Worm (Caenorhabditis elegans): ENCODE measurements around the gene tald-1.

DNA sequence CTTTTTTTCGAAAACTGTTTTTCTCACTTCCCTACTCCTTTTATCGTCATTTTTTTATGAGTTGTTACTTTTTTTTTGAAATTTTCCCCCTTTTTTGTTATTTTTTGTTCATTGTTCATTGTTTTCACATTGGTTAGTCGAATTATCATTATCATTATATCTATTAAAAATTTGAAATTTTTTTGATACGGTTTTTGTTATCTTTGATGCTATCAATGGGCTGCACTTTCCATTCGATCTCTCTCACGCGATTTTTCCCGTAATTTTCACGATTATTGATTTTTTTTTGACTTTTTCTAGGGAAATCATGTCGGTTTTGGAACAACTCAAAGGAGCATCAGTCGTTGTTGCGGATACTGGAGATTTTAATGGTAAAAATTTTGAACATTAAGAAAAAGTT lies at the start of gene tald-1:
- TF ChIP-seq lsy-2 (tag; optimal IDR thresholded peaks at IDR 0.05) (no peak), unc-62 (GFP tag; optimal IDR thresholded peaks at IDR 0.05) (no peak), elt-3 (tag; optimal IDR thresholded peaks at IDR 0.05) (no peak), nhr-237 (tag; optimal IDR thresholded peaks at IDR 0.05) (no peak)

Data from whole organism, mixed stage, embryonic.